Worm (Caenorhabditis elegans) whole organism, dauer: ENCODE data around the gene C03G5.14.

Source experiments
- unc-62 ChIP-seq: sonication (generic microtip); optimal IDR thresholded peaks from 2 replicates; lab custom pipeline; 2017; ENCODE audit warnings: missing biosample characterization, missing genetic modification reagents, missing genetic modification characterization

Gene C03G5.14

ce11 chrX:8521614-8522013 lies at the start of gene C03G5.14:
TSS of gene C03G5.14 (plus strand) at chrX:8521914.
- no peak for TF ChIP-seq unc-62 (GFP tag; lab: Kevin White, UChicago)

ce11 chrX:8473468-8473867 lies 48.2 kb upstream of the C03G5.14 start:
- TF ChIP-seq unc-62 (GFP tag; lab: Kevin White, UChicago) = no peak

ce11 chrX:8475142-8475541 lies 46.6 kb upstream of the C03G5.14 start:
- no peak for TF ChIP-seq unc-62 (GFP tag; lab: Kevin White, UChicago)

ce11 chrX:8475759-8476228 lies 45.9 kb upstream of the C03G5.14 start, which contains the start of gene nhr-14:
TSS of gene nhr-14 (minus strand) at chrX:8476178.
- no peak for TF ChIP-seq unc-62 (GFP tag; lab: Kevin White, UChicago)

- no peak for TF ChIP-seq unc-62 (GFP tag; lab: Kevin White, UChicago)
Observed at ce11 chrX:8476308-8476707, 45.4 kb upstream of the C03G5.14 start.

ce11 chrX:8477048-8477806 lies 44.5 kb upstream of the C03G5.14 start:
- TF ChIP-seq unc-62 (GFP tag; lab: Kevin White, UChicago) = no peak

ce11 chrX:8479050-8479449 lies 42.7 kb upstream of the C03G5.14 start:
- TF ChIP-seq unc-62 (GFP tag; lab: Kevin White, UChicago) = no peak

- TF ChIP-seq unc-62 (GFP tag; lab: Kevin White, UChicago) = no peak
Observed at ce11 chrX:8481716-8482115, 40.0 kb upstream of the C03G5.14 start.

- TF ChIP-seq unc-62 (GFP tag; lab: Kevin White, UChicago) = no peak
Observed at ce11 chrX:8483951-8484350, 37.8 kb upstream of the C03G5.14 start.

- no peak for TF ChIP-seq unc-62 (GFP tag; lab: Kevin White, UChicago)
Observed at ce11 chrX:8485392-8485791, 36.3 kb upstream of the C03G5.14 start.

ce11 chrX:8489415-8489814 lies 32.3 kb upstream of the C03G5.14 start:
- TF ChIP-seq unc-62 (GFP tag; lab: Kevin White, UChicago) = no peak

- no peak for TF ChIP-seq unc-62 (GFP tag; lab: Kevin White, UChicago)
Observed at ce11 chrX:8489886-8490285, 31.8 kb upstream of the C03G5.14 start.

ce11 chrX:8492750-8493149 lies 29.0 kb upstream of the C03G5.14 start:
- TF ChIP-seq unc-62 (GFP tag; lab: Kevin White, UChicago) = no peak

ce11 chrX:8495005-8495404 lies 26.7 kb upstream of the C03G5.14 start, which contains the start of gene T01B10.5:
TSS of gene T01B10.5 (plus strand) at chrX:8495305.
- TF ChIP-seq unc-62 (GFP tag; lab: Kevin White, UChicago) = no peak

- TF ChIP-seq unc-62 (GFP tag; lab: Kevin White, UChicago) = no peak
Observed at ce11 chrX:8499721-8500120, 22.0 kb upstream of the C03G5.14 start, which contains the start of gene grd-14. TSS of gene grd-14 (plus strand) at chrX:8500021.

ce11 chrX:8500922-8501321 lies 20.8 kb upstream of the C03G5.14 start, which contains the start of gene grd-4:
TSS of gene grd-4 (plus strand) at chrX:8501222.
- no peak for TF ChIP-seq unc-62 (GFP tag; lab: Kevin White, UChicago)

ce11 chrX:8504207-8504606 lies 17.5 kb upstream of the C03G5.14 start:
- no peak for TF ChIP-seq unc-62 (GFP tag; lab: Kevin White, UChicago)
